Worm (Caenorhabditis elegans): ENCODE results near the gene cpz-2.

ce11 chrV:13339633-13340290 lies 41.2 kb upstream of the cpz-2 start, which contains the start of the genes str-4 and lgc-48:
- TF ChIP-seq zfp-2 (tag; optimal IDR thresholded peaks at IDR 0.05) = no peak
- TF ChIP-seq lsy-2 (tag; optimal IDR thresholded peaks at IDR 0.05) = no peak
- no peak for TF ChIP-seq ZK546.5 (tag; optimal IDR thresholded peaks at IDR 0.05)
- no peak for TF ChIP-seq attf-4 (tag; optimal IDR thresholded peaks at IDR 0.05)
- no peak for TF ChIP-seq gei-8 (GFP tag; optimal IDR thresholded peaks at IDR 0.05)
- TF ChIP-seq T20F7.1 (GFP tag; optimal IDR thresholded peaks at IDR 0.05) = no peak
- no peak for TF ChIP-seq nhr-28 (tag; optimal IDR thresholded peaks at IDR 0.05)
- no peak for TF ChIP-seq nhr-11 (tag; optimal IDR thresholded peaks at IDR 0.05)
- no peak for TF ChIP-seq ceh-28 (tag; optimal IDR thresholded peaks at IDR 0.05)

Data from whole organism, L4 larva.